Worm (Caenorhabditis elegans) whole organism, L4 larva: ENCODE measurements around the gene W03B1.3.

ENCODE experiments used
- F26F4.8 ChIP-seq: fragments of 200-800 bp; sonication (Bioruptor generic); conservative IDR thresholded peaks from 2 replicates; pipeline ENCODE4 v1.3.6; 2022; ENCODE audit warnings: missing genetic modification characterization, missing compliant biosample characterization
- T20F7.1 ChIP-seq: fragments of 200-800 bp; sonication (Bioruptor generic); optimal IDR thresholded peaks from 2 replicates; lab custom pipeline; 2018; ENCODE audit warnings: mild to moderate bottlenecking, missing genetic modification characterization, missing compliant biosample characterization
- T26A8.4 ChIP-seq: fragments of 200-800 bp; sonication (Bioruptor generic); IDR thresholded peaks from 2 replicates; pipeline ENCODE4 v1.3.6; 2022; ENCODE audit warnings: missing genetic modification characterization, missing compliant biosample characterization
- Y105C5A.15 ChIP-seq: fragments of 200-800 bp; sonication (Bioruptor generic); IDR thresholded peaks from 2 replicates; pipeline ENCODE4 v1.3.6; 2022; ENCODE audit warnings: missing genetic modification characterization, missing compliant biosample characterization
- aha-1 ChIP-seq: fragments of 150-350 bp; peaks from one replicate; lab custom pipeline; 2014; ENCODE audit warnings: missing biosample characterization, missing genetic modification characterization
- aly-2 ChIP-seq: sonication (generic microtip); optimal IDR thresholded peaks from 2 replicates; lab custom pipeline; 2018; ENCODE audit warnings: missing biosample characterization, missing genetic modification characterization
- attf-4 ChIP-seq: sonication (generic microtip); optimal IDR thresholded peaks from 3 replicates; lab custom pipeline; 2017; ENCODE audit warnings: missing biosample characterization, missing genetic modification characterization
- ceh-44 ChIP-seq: fragments of 200-800 bp; sonication (Bioruptor generic); IDR thresholded peaks from 2 replicates; pipeline ENCODE4 v1.3.6; 2022; ENCODE audit warnings: missing genetic modification reagents, missing genetic modification characterization, missing compliant biosample characterization
- ceh-82 ChIP-seq: sonication (generic microtip); optimal IDR thresholded peaks from 2 replicates; lab custom pipeline; 2017; ENCODE audit warnings: missing biosample characterization, missing genetic modification characterization
- dmd-9 ChIP-seq: fragments of 200-800 bp; sonication (Bioruptor generic); IDR thresholded peaks from 2 replicates; pipeline ENCODE4 v1.3.6; 2022; ENCODE audit warnings: missing genetic modification reagents, missing genetic modification characterization, missing compliant biosample characterization
- duxl-1 ChIP-seq: sonication (generic microtip); optimal IDR thresholded peaks from 2 replicates; lab custom pipeline; 2016; ENCODE audit warnings: mild to moderate bottlenecking, missing genetic modification characterization, moderate library complexity, missing compliant biosample characterization; ENCODE audit not compliant: poor library complexity
- dve-1 ChIP-seq: sonication (generic microtip); optimal IDR thresholded peaks from 2 replicates; lab custom pipeline; 2017; ENCODE audit warnings: antibody characterized with exemption, mild to moderate bottlenecking, missing genetic modification characterization, missing compliant biosample characterization; ENCODE audit not compliant: insufficient read depth
- egl-43 ChIP-seq: fragments of 200-800 bp; sonication (Bioruptor generic); IDR thresholded peaks from 2 replicates; pipeline ENCODE4 v1.3.6; 2022; ENCODE audit warnings: missing genetic modification reagents, missing genetic modification characterization, missing compliant biosample characterization
- fos-1 ChIP-seq: fragments of 150-350 bp; optimal IDR thresholded peaks from 2 replicates; lab custom pipeline; 2014; ENCODE audit warnings: missing biosample characterization, missing genetic modification characterization
- hlh-11 ChIP-seq: fragments of 200-800 bp; sonication (Bioruptor generic); optimal IDR thresholded peaks from 2 replicates; lab custom pipeline; 2018; ENCODE audit warnings: mild to moderate bottlenecking, missing genetic modification characterization, missing compliant biosample characterization
- lin-29 ChIP-seq: fragments of 200-800 bp; sonication (Bioruptor generic); IDR thresholded peaks from 2 replicates; pipeline ENCODE4 v1.3.6; 2022; ENCODE audit warnings: missing genetic modification reagents, missing genetic modification characterization, missing compliant biosample characterization
- lin-38 ChIP-seq: fragments of 200-800 bp; sonication (Bioruptor generic); IDR thresholded peaks from 2 replicates; pipeline ENCODE4 v1.3.6; 2022; ENCODE audit warnings: missing genetic modification reagents, missing genetic modification characterization, missing compliant biosample characterization
- lsy-2 ChIP-seq, 2 experiments: fragments of 150-350 bp in 1 of 2; sonication (generic microtip) in 1 of 2; optimal IDR thresholded peaks; 2 replicates each; lab custom pipeline; 2014 to 2017; ENCODE audit warnings: missing biosample characterization in 2 of 2, missing genetic modification characterization in 2 of 2
- mdt-29 ChIP-seq: fragments of 200-800 bp; sonication (Bioruptor generic); IDR thresholded peaks from 2 replicates; pipeline ENCODE4 v1.3.6; 2022; ENCODE audit warnings: missing genetic modification reagents, missing genetic modification characterization, missing compliant biosample characterization
- mxl-2 ChIP-seq: fragments of 200-800 bp; sonication (Bioruptor generic); conservative IDR thresholded peaks from 2 replicates; pipeline ENCODE4 v1.3.6; 2022; ENCODE audit warnings: missing genetic modification reagents, missing genetic modification characterization, missing compliant biosample characterization
- mxl-3 ChIP-seq: fragments of 200-800 bp; sonication (Bioruptor generic); optimal IDR thresholded peaks from 2 replicates; lab custom pipeline; 2018; ENCODE audit warnings: mild to moderate bottlenecking, missing genetic modification characterization, missing compliant biosample characterization
- nhr-102 ChIP-seq: sonication (generic microtip); optimal IDR thresholded peaks from 2 replicates; lab custom pipeline; 2016; ENCODE audit warnings: mild to moderate bottlenecking, missing genetic modification characterization, moderate library complexity, missing compliant biosample characterization
- nhr-48 ChIP-seq: sonication (generic microtip); optimal IDR thresholded peaks from 2 replicates; lab custom pipeline; 2016; ENCODE audit warnings: mild to moderate bottlenecking, missing genetic modification characterization, missing compliant biosample characterization
- nhr-77 ChIP-seq: fragments of 150-350 bp; optimal IDR thresholded peaks from 2 replicates; lab custom pipeline; 2014; ENCODE audit warnings: missing biosample characterization, missing genetic modification characterization
- pqm-1 ChIP-seq: sonication (generic microtip); optimal IDR thresholded peaks from 2 replicates; lab custom pipeline; 2017; ENCODE audit warnings: missing biosample characterization, missing genetic modification characterization
- set-16 ChIP-seq: fragments of 200-800 bp; sonication (Bioruptor generic); IDR thresholded peaks from 2 replicates; pipeline ENCODE4 v1.3.6; 2022; ENCODE audit warnings: missing genetic modification reagents, missing genetic modification characterization, missing compliant biosample characterization
- skn-1 ChIP-seq: fragments of 150-350 bp; optimal IDR thresholded peaks from 2 replicates; lab custom pipeline; 2014; ENCODE audit warnings: missing biosample characterization, missing genetic modification characterization
- spr-1 ChIP-seq: sonication (generic microtip); optimal IDR thresholded peaks from 2 replicates; lab custom pipeline; 2016; ENCODE audit warnings: mild to moderate bottlenecking, missing genetic modification characterization, missing compliant biosample characterization
- tra-1 ChIP-seq: fragments of 200-800 bp; sonication (Bioruptor generic); IDR thresholded peaks from 2 replicates; pipeline ENCODE4 v1.3.6; 2022; ENCODE audit warnings: missing genetic modification reagents, missing genetic modification characterization, missing compliant biosample characterization
- unc-62 ChIP-seq, 3 experiments: fragments of 150-350 bp in 1 of 3; sonication (generic microtip); optimal IDR thresholded peaks in 2 of 3; peaks in 1 of 3; 1 replicate in 1 of 3; 2 replicates in 2 of 3; lab custom pipeline; 2014 to 2017; ENCODE audit warnings: missing biosample characterization in 3 of 3, missing genetic modification characterization in 3 of 3, missing genetic modification reagents in 3 of 3, missing genotype in 1 of 3
- zfp-2 ChIP-seq: sonication (generic microtip); optimal IDR thresholded peaks from 2 replicates; lab custom pipeline; 2016; ENCODE audit warnings: mild to moderate bottlenecking, missing genetic modification characterization, missing compliant biosample characterization
- ztf-7 ChIP-seq: fragments of 150-350 bp; optimal IDR thresholded peaks from 2 replicates; lab custom pipeline; 2014; ENCODE audit warnings: missing biosample characterization, missing genetic modification characterization

Gene W03B1.3

ce11 chrIV:4312394-4312793 is 23.6 kb downstream of the W03B1.3 start:
- TF ChIP-seq set-16 = peak; percentile 92

ce11 chrIV:4307227-4307946 is 28.7 kb downstream of the W03B1.3 start, which contains the start of gene set-9:
Gene set-9 (plus strand): TSS chrIV:4307896.
- no peak for TF ChIP-seq lin-29 (GFP tag; lab: Robert Waterston, UW)
- TF ChIP-seq mxl-2 (GFP tag; lab: Robert Waterston, UW) = no peak
- TF ChIP-seq fos-1 (tag; lab: Kevin White, UChicago) = no peak
- no peak for TF ChIP-seq lsy-2 (tag; optimal IDR thresholded peaks at IDR 0.05; lab: Kevin White, UChicago)
- TF ChIP-seq spr-1 = no peak
- TF ChIP-seq zfp-2 (tag; lab: Kevin White, UChicago) = no peak
- TF ChIP-seq pqm-1 = no peak
- TF ChIP-seq unc-62 (GFP tag; optimal IDR thresholded peaks at IDR 0.05 in 1 of 2; lab: Kevin White, UChicago) = no peak
- no peak for TF ChIP-seq unc-62 (tag; optimal IDR thresholded peaks at IDR 0.05; lab: Kevin White, UChicago)
- TF ChIP-seq aly-2 (tag; lab: Kevin White, UChicago) = no peak

ce11 chrIV:4306317-4306716 is 29.7 kb downstream of the W03B1.3 start:
- peak in 1 of 2 experiments; percentile 94 for TF ChIP-seq unc-62 (GFP tag; optimal IDR thresholded peaks at IDR 0.05 in 1 of 2; lab: Kevin White, UChicago)
- no peak for TF ChIP-seq unc-62 (tag; optimal IDR thresholded peaks at IDR 0.05; lab: Kevin White, UChicago)
- no peak for TF ChIP-seq dve-1 (tag; lab: Kevin White, UChicago)

ce11 chrIV:4301202-4301601 is 34.8 kb downstream of the W03B1.3 start, which contains the start of gene lgc-22:
Gene lgc-22 (plus strand): TSS chrIV:4301306.
- no peak for TF ChIP-seq F26F4.8 (GFP tag; lab: Robert Waterston, UW)
- no peak for TF ChIP-seq duxl-1 (tag; lab: Kevin White, UChicago)
- no peak for TF ChIP-seq attf-4 (tag; lab: Kevin White, UChicago)
- peak; percentile 86 for TF ChIP-seq set-16
- no peak for TF ChIP-seq skn-1 (tag; lab: Kevin White, UChicago)
- 0 out of 2 replicates have a peak, but pooled peaks have one; percentile 32 for TF ChIP-seq dmd-9 (GFP tag; lab: Robert Waterston, UW)
- TF ChIP-seq egl-43 (GFP tag; lab: Robert Waterston, UW) = peak; percentile 55; the same call in 1 of the 2 replicates
- TF ChIP-seq mdt-29 (GFP tag; lab: Robert Waterston, UW) = no peak
- TF ChIP-seq nhr-102 (tag; lab: Kevin White, UChicago) = no peak

ce11 chrIV:4299994-4300393 is 36.0 kb downstream of the W03B1.3 start:
- TF ChIP-seq nhr-77 (tag; lab: Kevin White, UChicago) = no peak
- peak; percentile 79 for TF ChIP-seq aha-1 (tag; lab: Kevin White, UChicago)
- TF ChIP-seq tra-1 = no peak
- peak; percentile 34; the same call in 1 of the 2 replicates for TF ChIP-seq set-16
- peak; percentile 30 for TF ChIP-seq mxl-3 (GFP tag; lab: Kevin White, UChicago)
- peak; percentile 67 for TF ChIP-seq hlh-11 (tag; lab: Kevin White, UChicago)
- TF ChIP-seq T26A8.4 = peak; percentile 64
- TF ChIP-seq nhr-48 (tag; lab: Kevin White, UChicago) = peak; percentile 51
- TF ChIP-seq, all 104 proteins: peak for 6

ce11 chrIV:4298983-4299382 is 37.1 kb downstream of the W03B1.3 start, which contains the start of gene F15E6.9:
Gene F15E6.9 (minus strand): TSS chrIV:4299083.
- TF ChIP-seq ztf-7 (tag; lab: Kevin White, UChicago) (no peak), set-16 (no peak), T20F7.1 (no peak), ceh-82 (tag; lab: Kevin White, UChicago) (no peak), ceh-44 (GFP tag; lab: Robert Waterston, UW) (no peak), lin-38 (GFP tag; lab: Robert Waterston, UW) (no peak), F26F4.8 (GFP tag; lab: Robert Waterston, UW) (no peak), Y105C5A.15 (GFP tag; lab: Robert Waterston, UW) (no peak), spr-1 (no peak)
- TF ChIP-seq, all 104 proteins: peak for 0
